Worm (Caenorhabditis elegans) whole organism, L4/young adult: ENCODE data around the gene ttr-57.

Source experiments
- W03F9.2 ChIP-seq: fragments of 150-350 bp; optimal IDR thresholded peaks from 2 replicates; lab custom pipeline; 2014; ENCODE audit warnings: missing biosample characterization, missing genetic modification characterization
- dao-5 ChIP-seq: sonication (generic microtip); optimal IDR thresholded peaks from 2 replicates; lab custom pipeline; 2016; ENCODE audit warnings: missing genotype, missing genetic modification characterization, moderate library complexity, missing compliant biosample characterization
- him-1 ChIP-seq: sonication (generic microtip); optimal IDR thresholded peaks from 2 replicates; lab custom pipeline; 2016; ENCODE audit warnings: missing genotype, missing genetic modification reagents, missing genetic modification characterization, missing compliant biosample characterization

DNA sequence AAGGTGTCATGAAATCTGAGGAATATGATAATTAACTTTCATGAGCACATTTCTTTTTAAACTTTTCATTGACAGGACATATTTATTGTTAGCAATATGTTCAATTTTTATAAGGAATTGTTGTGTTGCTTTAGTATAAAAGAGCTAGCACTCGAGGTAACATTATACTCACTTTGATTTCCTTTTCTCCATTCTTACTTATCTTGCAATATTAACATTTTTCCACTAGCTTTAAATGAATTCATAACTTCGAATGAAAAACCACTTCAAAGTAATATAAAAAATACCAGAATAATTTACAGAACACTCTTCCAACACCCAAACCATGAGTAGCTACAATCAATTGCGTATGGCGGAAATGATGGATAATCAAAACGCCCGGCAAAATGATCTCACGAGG, 31.5 kb upstream of the ttr-57 start, which contains the start of gene F26F2.5:
- TF ChIP-seq dao-5 (tag; lab: Kevin White, UChicago) (no peak), him-1 (tag; lab: Kevin White, UChicago) (no peak), W03F9.2 (tag; lab: Kevin White, UChicago) (no peak)
